Fruit fly (Drosophila melanogaster): ENCODE measurements around the gene CG15312.
A peak's percentile ranks its signal among the peaks of the same experiment; 100 is the strongest.

Gene CG15312

DNA sequence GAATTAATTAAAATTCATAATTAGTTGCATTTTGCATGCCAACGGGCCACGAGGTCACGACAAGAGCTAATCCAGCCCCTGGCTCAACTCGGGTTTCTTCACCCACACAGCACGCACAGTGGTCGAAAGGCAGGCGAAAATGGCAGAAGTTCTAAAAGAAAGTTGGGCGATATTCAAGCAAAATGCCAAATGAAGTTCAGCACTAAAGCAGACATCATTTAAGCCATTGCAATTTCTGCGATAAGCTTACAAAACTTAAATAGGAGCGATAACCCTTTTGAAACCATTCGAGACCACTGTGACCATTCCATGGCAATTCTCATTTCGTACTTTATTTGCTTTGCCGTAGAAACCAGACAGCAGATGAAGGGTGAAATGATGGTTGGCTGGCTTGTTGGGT, 3.1 kb downstream of the CG15312 start (continued):
- TF ChIP-seq Dek (tag; optimal IDR thresholded peaks at IDR 0.05) (no peak), mam (GFP tag; optimal IDR thresholded peaks at IDR 0.05) (peak; percentile 31), da (GFP tag; optimal IDR thresholded peaks at IDR 0.05) (no peak), Xrp1 (GFP tag; IDR thresholded peaks at IDR 0.05) (peak; percentile 72; the same call in 1 of the 2 replicates), CG12744 (GFP tag; optimal IDR thresholded peaks at IDR 0.05) (no peak), hb (GFP tag; IDR thresholded peaks at IDR 0.05; ENCODE audit: partially characterized antibody) (no peak), Mrtf (GFP tag; IDR thresholded peaks at IDR 0.05) (0 out of 3 replicates have a peak, but pooled peaks have one; percentile 57), so (GFP tag; IDR thresholded peaks at IDR 0.05) (no peak), CG1603 (tag; optimal IDR thresholded peaks at IDR 0.05) (peak; percentile 75), CG18262 (tag; optimal IDR thresholded peaks at IDR 0.05) (peak; percentile 32), CG17912 (GFP tag; optimal IDR thresholded peaks at IDR 0.05) (no peak), psq (GFP tag; optimal IDR thresholded peaks at IDR 0.05) (no peak), NFAT (GFP tag; IDR thresholded peaks at IDR 0.05) (no peak), salm (tag; optimal IDR thresholded peaks at IDR 0.05) (no peak), CG6854 (GFP tag; optimal IDR thresholded peaks at IDR 0.05) (no peak), CG8765 (GFP tag; IDR thresholded peaks at IDR 0.05) (peak; percentile 20; the same call in 1 of the 2 replicates), Gug (GFP tag; IDR thresholded peaks at IDR 0.05) (peak; percentile 38; the same call in 1 of the 4 replicates), C15 (GFP tag; IDR thresholded peaks at IDR 0.05) (no peak), tgo (GFP tag; IDR thresholded peaks at IDR 0.05) (peak; percentile 23; the same call in 1 of the 3 replicates), fru (optimal IDR thresholded peaks at IDR 0.05) (no peak), CG3281 (GFP tag; optimal IDR thresholded peaks at IDR 0.05) (no peak), CG17359 (tag; optimal IDR thresholded peaks at IDR 0.05) (peak; percentile 49), ken (GFP tag; IDR thresholded peaks at IDR 0.05) (peak; percentile 63; the same call in 2 of the 3 replicates), CG11695 (GFP tag; IDR thresholded peaks at IDR 0.05) (peak; percentile 51; the same call in 1 of the 3 replicates), Taf1 (GFP tag; IDR thresholded peaks at IDR 0.05) (no peak), CG12071 (GFP tag; optimal IDR thresholded peaks at IDR 0.05) (peak; percentile 50), sr (GFP tag; IDR thresholded peaks at IDR 0.05) (no peak), HLH54F (GFP tag; optimal IDR thresholded peaks at IDR 0.05) (peak; percentile 15), NC2α (GFP tag; optimal IDR thresholded peaks at IDR 0.05) (no peak), sens (GFP tag) (peak; percentile 89), CG4707 (GFP tag; optimal IDR thresholded peaks at IDR 0.05) (no peak), bab2 (GFP tag; optimal IDR thresholded peaks at IDR 0.05) (no peak), klu (GFP tag; IDR thresholded peaks at IDR 0.05) (peak; percentile 36; the same call in 1 of the 2 replicates), amos (GFP tag; IDR thresholded peaks at IDR 0.05; ENCODE audit: partially characterized antibody) (no peak), peb (GFP tag; IDR thresholded peaks at IDR 0.05) (no peak; the same call in 1 of the 2 replicates), hkb (optimal IDR thresholded peaks at IDR 0.05) (no peak), hkb (GFP tag; IDR thresholded peaks at IDR 0.05) (peak; percentile 51), chn (GFP tag; optimal IDR thresholded peaks at IDR 0.05) (peak; percentile 16), pzg (GFP tag; optimal IDR thresholded peaks at IDR 0.05) (no peak), vfl (GFP tag; optimal IDR thresholded peaks at IDR 0.05) (no peak), Scr (GFP tag; IDR thresholded peaks at IDR 0.05; ENCODE audit: partially characterized antibody) (no peak), Six4 (GFP tag; optimal IDR thresholded peaks at IDR 0.05) (peak; percentile 36), nmo (GFP tag; optimal IDR thresholded peaks at IDR 0.05) (peak; percentile 33), CG11560 (tag; IDR thresholded peaks at IDR 0.05) (no peak), Hr3 (GFP tag; optimal IDR thresholded peaks at IDR 0.05) (no peak), CG10654 (GFP tag; optimal IDR thresholded peaks at IDR 0.05) (peak; percentile 14), D19B (GFP tag; optimal IDR thresholded peaks at IDR 0.05) (no peak), CG34224 (GFP tag; IDR thresholded peaks at IDR 0.05; ENCODE audit: partially characterized antibody) (no peak), croc (GFP tag; conservative IDR thresholded peaks at IDR 0.05) (no peak), CG11696 (GFP tag; IDR thresholded peaks at IDR 0.05) (peak; percentile 35; the same call in 1 of the 2 replicates), H2.0 (GFP tag; IDR thresholded peaks at IDR 0.05) (peak; percentile 57; the same call in 1 of the 2 replicates), Kr (GFP tag; optimal IDR thresholded peaks at IDR 0.05) (no peak), ab (GFP tag; optimal IDR thresholded peaks at IDR 0.05) (no peak)
